Fruit fly (Drosophila melanogaster): ENCODE data around the gene phu.

Gene phu

DNA sequence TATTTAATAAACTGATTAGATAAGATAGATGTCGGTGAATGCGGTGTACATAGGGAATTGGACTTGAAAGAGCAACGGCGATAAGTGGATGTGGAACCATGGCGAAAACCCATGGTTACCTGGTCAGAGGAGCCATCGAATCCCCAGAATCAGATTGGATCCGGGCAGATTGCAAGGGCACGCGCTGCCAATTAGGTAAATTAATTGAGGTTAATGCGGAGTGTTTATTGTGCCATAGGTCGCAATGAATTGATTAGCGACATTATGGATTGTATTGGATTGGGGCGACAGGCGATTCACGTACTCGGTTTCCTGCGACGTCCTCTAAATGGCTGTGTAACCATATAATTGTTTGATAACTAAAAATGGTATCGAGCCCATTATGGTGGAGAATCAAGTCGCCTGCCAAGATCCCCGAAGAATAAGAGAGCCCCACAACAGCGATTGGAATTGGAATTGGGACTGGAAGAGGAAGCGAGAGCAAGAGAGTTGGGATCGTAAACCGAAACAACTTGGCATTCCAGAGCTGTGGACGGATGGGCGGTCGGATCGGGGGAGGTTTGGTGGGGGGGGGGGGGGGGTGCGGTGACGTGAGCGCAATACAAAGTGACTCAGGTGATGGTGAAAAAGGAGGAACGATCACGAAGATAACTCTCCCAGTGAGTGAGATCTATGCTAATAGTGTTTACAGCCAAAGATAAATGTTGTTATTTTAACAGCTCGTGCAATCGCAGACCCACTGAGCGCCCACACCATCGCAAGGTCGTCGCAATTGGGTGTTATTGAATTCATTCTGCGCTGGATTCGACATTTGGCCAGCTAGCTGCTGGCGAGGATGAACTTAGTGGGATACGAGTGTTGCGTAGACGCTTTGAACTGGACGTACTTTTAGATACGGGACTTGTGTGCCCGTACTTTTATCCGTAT lies 7.2 kb downstream of the phu start:
- TF ChIP-seq ovo (GFP tag; optimal IDR thresholded peaks at IDR 0.05) (peak; percentile 34), bab1 (GFP tag; optimal IDR thresholded peaks at IDR 0.05) (no peak)

DNA sequence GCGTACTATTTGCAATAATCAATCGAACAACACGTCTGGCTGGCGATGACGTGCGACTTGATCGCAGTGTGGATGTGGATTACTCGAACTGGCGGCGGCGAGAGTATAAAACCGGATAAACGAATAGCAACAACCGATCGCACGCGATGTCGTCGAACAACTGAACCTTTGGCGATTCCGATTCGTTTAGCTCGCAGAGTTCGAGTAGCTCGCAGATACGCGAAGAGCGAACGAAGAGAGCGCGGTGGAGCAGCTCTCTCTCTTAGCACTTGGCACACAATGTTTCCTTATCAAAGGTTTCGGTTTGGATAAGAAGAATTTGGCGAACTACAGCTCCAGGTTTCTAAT lies 7.8 kb downstream of the phu start, which contains the start of gene RhoL:
Gene RhoL (minus strand): TSS at position 166 of the 348 bp plus-strand sequence.
- TF ChIP-seq cnc (optimal IDR thresholded peaks at IDR 0.05) (no peak), CG12768 (GFP tag; optimal IDR thresholded peaks at IDR 0.05) (peak; percentile 79), CG14711 (tag; optimal IDR thresholded peaks at IDR 0.05) (peak; percentile 7), cic (GFP tag; optimal IDR thresholded peaks at IDR 0.05) (peak; percentile 82), CG33017 (tag; optimal IDR thresholded peaks at IDR 0.05) (peak; percentile 54), Mnt (GFP tag; optimal IDR thresholded peaks at IDR 0.05) (peak; percentile 81), bab1 (GFP tag; optimal IDR thresholded peaks at IDR 0.05) (peak; percentile 67), tj (GFP tag; optimal IDR thresholded peaks at IDR 0.05) (peak; percentile 47), CG1620 (GFP tag; optimal IDR thresholded peaks at IDR 0.05) (no peak), CG11617 (GFP tag; optimal IDR thresholded peaks at IDR 0.05) (peak; percentile 8), Hr96 (GFP tag; optimal IDR thresholded peaks at IDR 0.05) (no peak)

DNA sequence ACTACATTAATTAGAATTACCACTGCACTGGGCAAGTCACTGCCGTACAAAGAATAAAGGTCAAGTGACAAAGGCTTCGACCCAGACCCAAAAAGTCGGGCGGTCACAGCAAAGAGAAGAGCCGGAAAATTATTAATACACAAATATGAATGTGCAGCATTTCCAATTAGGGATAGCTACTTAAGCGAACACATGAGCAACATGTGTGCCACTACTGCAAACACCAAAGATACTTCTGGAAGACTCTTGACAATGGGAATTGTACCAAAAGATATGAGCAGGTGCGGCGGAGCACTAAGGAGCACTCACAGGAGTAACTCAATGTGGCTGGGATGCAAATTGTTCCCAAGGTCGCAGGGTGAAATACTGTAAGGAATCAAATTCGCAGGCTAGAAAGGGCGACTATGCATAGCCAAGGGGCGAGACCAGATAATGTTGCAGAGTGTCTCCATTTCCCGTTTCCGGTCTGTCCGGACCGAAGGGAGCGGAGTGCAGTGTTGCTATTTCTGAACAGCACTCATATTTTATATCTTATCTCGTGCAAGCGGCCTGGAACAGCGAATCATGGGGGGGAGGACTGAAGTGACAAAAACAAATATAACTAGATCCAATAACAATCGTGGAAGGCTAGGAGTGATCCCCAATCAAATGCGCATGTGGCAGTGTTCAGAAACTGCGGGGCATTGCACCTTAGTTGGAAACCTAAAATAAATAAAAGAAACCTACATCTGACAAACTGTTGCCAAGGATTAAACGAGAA lies 8.9 kb downstream of the phu start:
- TF ChIP-seq CG12768 (GFP tag; optimal IDR thresholded peaks at IDR 0.05) (peak; percentile 60), pad (GFP tag; optimal IDR thresholded peaks at IDR 0.05) (no peak), CG33017 (tag; optimal IDR thresholded peaks at IDR 0.05) (peak; percentile 17), Mnt (GFP tag; optimal IDR thresholded peaks at IDR 0.05) (peak; percentile 42), tj (GFP tag; optimal IDR thresholded peaks at IDR 0.05) (peak; percentile 49), bab1 (GFP tag; optimal IDR thresholded peaks at IDR 0.05) (no peak), CG7045 (GFP tag; optimal IDR thresholded peaks at IDR 0.05) (peak; percentile 52), Clk (GFP tag; optimal IDR thresholded peaks at IDR 0.05) (no peak), cic (GFP tag; optimal IDR thresholded peaks at IDR 0.05) (peak; percentile 69), CG7101 (tag; optimal IDR thresholded peaks at IDR 0.05) (peak; percentile 39), CG11617 (GFP tag; optimal IDR thresholded peaks at IDR 0.05) (peak; percentile 47)

DNA sequence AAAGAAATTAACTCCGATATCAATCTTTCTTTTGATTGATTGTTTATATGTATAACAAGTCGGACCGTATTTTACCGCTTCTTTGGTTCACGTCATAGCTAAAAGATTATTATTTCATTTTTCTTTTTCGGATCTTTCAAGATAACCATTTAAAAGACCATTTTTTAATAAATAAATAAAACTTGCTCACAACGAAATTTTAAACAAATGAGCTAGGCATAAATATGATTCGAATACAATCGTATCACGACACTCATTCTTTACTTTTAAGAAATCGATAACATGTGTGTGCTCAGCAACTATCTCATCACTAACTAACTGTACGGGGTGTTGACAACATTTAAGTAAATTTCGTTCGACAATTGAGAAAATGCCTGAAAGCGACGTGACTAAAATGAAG lies 9.8 kb downstream of the phu start, which contains the start of gene CG8149:
Gene CG8149 (plus strand): TSS at position 302 of the 400 bp plus-strand sequence.
- TF ChIP-seq CG14711 (tag; optimal IDR thresholded peaks at IDR 0.05) (peak; percentile 50), CG7101 (tag; optimal IDR thresholded peaks at IDR 0.05) (no peak), Hr96 (GFP tag; optimal IDR thresholded peaks at IDR 0.05) (no peak), cnc (optimal IDR thresholded peaks at IDR 0.05) (no peak), Crg-1 (GFP tag; optimal IDR thresholded peaks at IDR 0.05) (no peak), CG5204 (GFP tag; optimal IDR thresholded peaks at IDR 0.05) (no peak), CG12768 (GFP tag; optimal IDR thresholded peaks at IDR 0.05) (no peak), Mnt (GFP tag; optimal IDR thresholded peaks at IDR 0.05) (peak; percentile 38), CG11617 (GFP tag; optimal IDR thresholded peaks at IDR 0.05) (no peak), tj (GFP tag; optimal IDR thresholded peaks at IDR 0.05) (no peak), CG1620 (GFP tag; optimal IDR thresholded peaks at IDR 0.05) (no peak), ovo (GFP tag; optimal IDR thresholded peaks at IDR 0.05) (no peak), toe (GFP tag; optimal IDR thresholded peaks at IDR 0.05) (no peak), CG33017 (tag; optimal IDR thresholded peaks at IDR 0.05) (no peak), CG7045 (GFP tag; optimal IDR thresholded peaks at IDR 0.05) (no peak), pad (GFP tag; optimal IDR thresholded peaks at IDR 0.05) (no peak), cic (GFP tag; optimal IDR thresholded peaks at IDR 0.05) (no peak), kay (GFP tag; ENCODE audit: borderline replicate concordance) (peak; percentile 93), bab1 (GFP tag; optimal IDR thresholded peaks at IDR 0.05) (peak; percentile 66), Clk (GFP tag; optimal IDR thresholded peaks at IDR 0.05) (no peak)

DNA sequence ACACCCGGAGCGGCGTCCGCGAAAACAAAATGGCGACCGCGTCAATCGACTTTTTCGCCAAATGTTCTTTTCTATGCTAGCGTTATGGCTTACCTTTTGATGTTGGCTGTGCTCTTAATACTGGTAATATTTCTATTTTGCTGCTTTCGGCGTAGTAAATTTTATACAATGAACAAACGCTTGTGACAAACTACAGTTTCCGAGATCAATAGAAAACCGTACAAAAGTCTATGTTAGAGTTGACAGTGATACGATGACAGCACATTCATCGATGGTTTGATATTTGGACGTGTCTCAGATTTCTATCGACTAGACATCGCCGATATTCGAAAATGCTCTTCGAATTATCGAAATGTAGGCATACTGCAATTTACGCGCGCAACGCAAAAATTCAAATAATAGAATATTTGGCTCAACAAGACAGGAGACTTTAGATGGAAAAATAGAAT lies 15.5 kb downstream of the phu start, which contains the start of gene rump:
Gene rump (minus strand): TSS at position 255 of the 449 bp plus-strand sequence.
- peak; percentile 0 for TF ChIP-seq pad (GFP tag; optimal IDR thresholded peaks at IDR 0.05)
- peak; percentile 38 for TF ChIP-seq cic (GFP tag; optimal IDR thresholded peaks at IDR 0.05)
- no peak for TF ChIP-seq kay (GFP tag; ENCODE audit: borderline replicate concordance)
- no peak for TF ChIP-seq ovo (GFP tag; optimal IDR thresholded peaks at IDR 0.05)
- peak; percentile 58 for TF ChIP-seq tj (GFP tag; optimal IDR thresholded peaks at IDR 0.05)
- TF ChIP-seq Mnt (GFP tag; optimal IDR thresholded peaks at IDR 0.05), result peak; percentile 50
- no peak for TF ChIP-seq CG12768 (GFP tag; optimal IDR thresholded peaks at IDR 0.05)
- peak; percentile 33 for TF ChIP-seq CG14711 (tag; optimal IDR thresholded peaks at IDR 0.05)
- peak; percentile 39 for TF ChIP-seq CG11617 (GFP tag; optimal IDR thresholded peaks at IDR 0.05)
- no peak for TF ChIP-seq Crg-1 (GFP tag; optimal IDR thresholded peaks at IDR 0.05)
- TF ChIP-seq cnc (optimal IDR thresholded peaks at IDR 0.05), result no peak
- peak; percentile 35 for TF ChIP-seq CG7101 (tag; optimal IDR thresholded peaks at IDR 0.05)
- no peak for TF ChIP-seq CG5204 (GFP tag; optimal IDR thresholded peaks at IDR 0.05)
- peak; percentile 76 for TF ChIP-seq bab1 (GFP tag; optimal IDR thresholded peaks at IDR 0.05)
